Fruit fly (Drosophila melanogaster): Measurements from ENCODE around the gene CG2246.
A peak's percentile ranks its signal among the peaks of the same experiment; 100 is the strongest.

The CG2246 gene

dm6 chr3R:30600154-30601009 lies 907 bp downstream of the CG2246 start (continued):
- peak; percentile 92 for TF ChIP-seq onecut (GFP tag; IDR thresholded peaks at IDR 0.05)
- TF ChIP-seq hkb (optimal IDR thresholded peaks at IDR 0.05), result no peak
- peak; percentile 98 for TF ChIP-seq hkb (GFP tag; IDR thresholded peaks at IDR 0.05)
- TF ChIP-seq ems (GFP tag; optimal IDR thresholded peaks at IDR 0.05), result peak; percentile 93
- peak; percentile 64 for TF ChIP-seq jing (GFP tag; optimal IDR thresholded peaks at IDR 0.05)
- no peak for TF ChIP-seq cad (GFP tag; optimal IDR thresholded peaks at IDR 0.05)
- TF ChIP-seq CG33557 (GFP tag; optimal IDR thresholded peaks at IDR 0.05), result peak; percentile 63
- TF ChIP-seq ERR (GFP tag; optimal IDR thresholded peaks at IDR 0.05), result peak; percentile 84
- peak; percentile 84 for TF ChIP-seq CG14667 (GFP tag; IDR thresholded peaks at IDR 0.05)
- peak; percentile 81 for TF ChIP-seq CG9609 (GFP tag; optimal IDR thresholded peaks at IDR 0.05)
- peak; percentile 87 for TF ChIP-seq CG1602 (GFP tag; optimal IDR thresholded peaks at IDR 0.05)
- no peak for TF ChIP-seq abd-A (tag; optimal IDR thresholded peaks at IDR 0.05)
- TF ChIP-seq al (GFP tag; IDR thresholded peaks at IDR 0.05), result peak; percentile 85
- peak; percentile 92 for TF ChIP-seq zf30C (GFP tag; optimal IDR thresholded peaks at IDR 0.05)
- peak; percentile 94 for TF ChIP-seq gro (GFP tag; optimal IDR thresholded peaks at IDR 0.05)
- TF ChIP-seq en (GFP tag; optimal IDR thresholded peaks at IDR 0.05), result peak; percentile 30
- peak; percentile 84 for TF ChIP-seq CG13296 (GFP tag; optimal IDR thresholded peaks at IDR 0.05)
- peak; percentile 88 for TF ChIP-seq CG12659 (GFP tag; optimal IDR thresholded peaks at IDR 0.05)
- TF ChIP-seq peb (GFP tag; IDR thresholded peaks at IDR 0.05), result peak; percentile 86
- peak; percentile 84 for TF ChIP-seq cas (GFP tag; IDR thresholded peaks at IDR 0.05)
- peak; percentile 92 for TF ChIP-seq bowl (GFP tag; IDR thresholded peaks at IDR 0.05)
- TF ChIP-seq CG31388 (GFP tag; optimal IDR thresholded peaks at IDR 0.05), result peak; percentile 88
- TF ChIP-seq ash1 (GFP tag; optimal IDR thresholded peaks at IDR 0.05), result peak; percentile 73
- TF ChIP-seq dysf (GFP tag; IDR thresholded peaks at IDR 0.05), result peak; percentile 92
- peak; percentile 85 for TF ChIP-seq CG2875 (GFP tag; optimal IDR thresholded peaks at IDR 0.05)
- peak; percentile 58 for TF ChIP-seq bab2 (GFP tag; optimal IDR thresholded peaks at IDR 0.05)
- TF ChIP-seq CG15696 (tag; optimal IDR thresholded peaks at IDR 0.05), result peak; percentile 74
- peak; percentile 92 for TF ChIP-seq nmo (GFP tag; optimal IDR thresholded peaks at IDR 0.05)
- TF ChIP-seq H15 (GFP tag; IDR thresholded peaks at IDR 0.05), result peak; percentile 93
- TF ChIP-seq yki (optimal IDR thresholded peaks at IDR 0.05), result no peak
- no peak for TF ChIP-seq dan (GFP tag; IDR thresholded peaks at IDR 0.05)
- TF ChIP-seq CG17829 (tag; optimal IDR thresholded peaks at IDR 0.05), result peak; percentile 91
- peak; percentile 70 for TF ChIP-seq kah (GFP tag; optimal IDR thresholded peaks at IDR 0.05)
- TF ChIP-seq CG4820 (GFP tag; optimal IDR thresholded peaks at IDR 0.05), result peak; percentile 82
- TF ChIP-seq bsh (GFP tag; optimal IDR thresholded peaks at IDR 0.05), result peak; percentile 16 to 92
- TF ChIP-seq CG33213 (GFP tag; optimal IDR thresholded peaks at IDR 0.05), result peak; percentile 77
- peak; percentile 53 for TF ChIP-seq CG8359 (GFP tag; optimal IDR thresholded peaks at IDR 0.05; ENCODE audit: borderline replicate concordance)
- TF ChIP-seq lbe (GFP tag; optimal IDR thresholded peaks at IDR 0.05), result peak; percentile 92
- no peak for TF ChIP-seq prd (optimal IDR thresholded peaks at IDR 0.05)
- peak; percentile 93 for TF ChIP-seq prd (GFP tag; IDR thresholded peaks at IDR 0.05)
- TF ChIP-seq dm (GFP tag; optimal IDR thresholded peaks at IDR 0.05), result peak; percentile 76
- TF ChIP-seq Atf3 (GFP tag; optimal IDR thresholded peaks at IDR 0.05), result peak; percentile 85
- peak; percentile 83 for TF ChIP-seq CG2889 (GFP tag; IDR thresholded peaks at IDR 0.05)
- peak; percentile 89 for TF ChIP-seq CG9817 (tag; optimal IDR thresholded peaks at IDR 0.05)
- peak; percentile 78 for TF ChIP-seq Nf-YB (GFP tag; optimal IDR thresholded peaks at IDR 0.05)
- TF ChIP-seq CG31365 (tag; optimal IDR thresholded peaks at IDR 0.05), result peak; percentile 63
- TF ChIP-seq CG4617 (GFP tag; optimal IDR thresholded peaks at IDR 0.05; ENCODE audit: borderline replicate concordance), result peak; percentile 59
- peak; percentile 81 for TF ChIP-seq CG6683 (GFP tag; optimal IDR thresholded peaks at IDR 0.05)
- peak; percentile 83 for TF ChIP-seq CG12155 (GFP tag; optimal IDR thresholded peaks at IDR 0.05)
- TF ChIP-seq Dad (GFP tag; optimal IDR thresholded peaks at IDR 0.05), result peak; percentile 86

All from whole organism, embryonic.